Worm (Caenorhabditis elegans): ENCODE measurements around the gene C45G9.11.
A peak's percentile ranks its signal among the peaks of the same experiment; 100 is the strongest.

C45G9.11 gene

DNA sequence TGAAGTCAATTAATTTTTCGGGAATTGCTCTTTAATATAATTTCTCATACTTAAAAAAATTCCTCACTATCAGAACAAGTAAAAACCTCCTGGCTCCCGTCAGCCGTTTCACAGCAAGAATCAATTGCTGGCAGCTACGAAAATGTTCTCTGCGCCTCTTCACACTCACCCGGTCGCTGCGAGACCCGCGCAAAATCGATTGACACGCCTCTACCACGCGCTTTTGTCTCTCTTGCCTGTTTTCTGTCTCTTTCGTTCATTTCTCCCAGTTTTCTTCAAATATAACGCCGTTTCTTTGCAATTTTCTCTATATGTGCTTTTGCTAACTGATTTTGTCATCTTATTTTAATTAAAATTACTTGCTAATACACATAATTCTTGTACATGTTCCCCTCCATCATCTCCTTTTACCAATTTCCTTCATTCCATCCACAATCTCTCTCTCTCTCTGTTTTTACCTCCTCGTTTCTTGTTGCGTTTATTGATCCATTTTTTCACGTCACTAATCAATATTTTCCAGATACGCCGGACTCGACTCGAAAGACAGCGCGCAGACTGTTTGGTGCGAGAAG, 44.0 kb downstream of the C45G9.11 start, which contains the start of gene pcf-11 (continued):
- TF ChIP-seq elt-2 (tag; optimal IDR thresholded peaks at IDR 0.05) (peak; percentile 41), unc-39 (tag; optimal IDR thresholded peaks at IDR 0.05) (no peak), ZK546.5 (tag; optimal IDR thresholded peaks at IDR 0.05) (no peak), nhr-25 (tag; optimal IDR thresholded peaks at IDR 0.05) (peak; percentile 28), fkh-2 (tag; optimal IDR thresholded peaks at IDR 0.05) (no peak), ztf-11 (tag; optimal IDR thresholded peaks at IDR 0.05) (no peak), sea-2 (GFP tag; optimal IDR thresholded peaks at IDR 0.05) (peak; percentile 3), fkh-10 (GFP tag; optimal IDR thresholded peaks at IDR 0.05) (no peak)

DNA sequence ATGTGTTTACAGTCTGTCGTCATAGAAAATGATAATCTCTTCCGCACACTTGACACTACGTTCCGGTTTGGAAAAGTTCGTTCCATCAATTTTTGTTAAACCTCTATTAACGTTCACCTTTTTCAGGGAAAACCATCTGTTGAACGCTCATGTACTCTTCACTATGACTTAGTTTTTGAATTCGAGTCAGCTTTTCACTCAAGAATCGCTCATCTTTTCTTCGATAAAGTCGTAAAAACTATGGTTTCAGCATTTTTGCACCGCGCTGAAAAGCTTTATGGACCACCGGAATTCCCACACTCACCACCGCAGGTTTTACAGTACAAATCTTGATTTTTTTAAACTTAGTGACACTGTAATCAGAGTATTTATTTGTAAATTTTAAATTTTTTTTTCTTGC, 44.9 kb downstream of the C45G9.11 start:
- no peak for TF ChIP-seq nhr-67 (tag; optimal IDR thresholded peaks at IDR 0.05)
- no peak for TF ChIP-seq lsy-12 (tag; optimal IDR thresholded peaks at IDR 0.05)
- no peak for TF ChIP-seq ceh-16 (tag; optimal IDR thresholded peaks at IDR 0.05)
- no peak for TF ChIP-seq hmg-11 (tag; optimal IDR thresholded peaks at IDR 0.05)
- peak; percentile 16 for TF ChIP-seq ama-1 (optimal IDR thresholded peaks at IDR 0.05)

- TF ChIP-seq nhr-43 (tag; optimal IDR thresholded peaks at IDR 0.05; ENCODE audit: poor library complexity, severe bottlenecking): no peak
- no peak for TF ChIP-seq nhr-237 (tag; optimal IDR thresholded peaks at IDR 0.05)
- no peak for TF ChIP-seq R02D3.7 (tag; optimal IDR thresholded peaks at IDR 0.05)
- no peak for TF ChIP-seq lin-39 (tag; optimal IDR thresholded peaks at IDR 0.05)
- TF ChIP-seq zag-1 (tag; optimal IDR thresholded peaks at IDR 0.05): no peak
- no peak for TF ChIP-seq mml-1 (tag; optimal IDR thresholded peaks at IDR 0.05)
- TF ChIP-seq sea-2 (GFP tag; optimal IDR thresholded peaks at IDR 0.05): no peak
- no peak for TF ChIP-seq ztf-4 (tag; optimal IDR thresholded peaks at IDR 0.05)
- no peak for TF ChIP-seq ceh-82 (tag; optimal IDR thresholded peaks at IDR 0.05)
- no peak for TF ChIP-seq unc-62 (GFP tag; optimal IDR thresholded peaks at IDR 0.05)
- no peak for TF ChIP-seq ama-1 (optimal IDR thresholded peaks at IDR 0.05)
Measured at ce11 chrIII:5022964-5023363, 45.6 kb downstream of the C45G9.11 start, which contains the start of gene R144.13. Gene R144.13, plus strand, starts transcription at chrIII:5023264.

DNA sequence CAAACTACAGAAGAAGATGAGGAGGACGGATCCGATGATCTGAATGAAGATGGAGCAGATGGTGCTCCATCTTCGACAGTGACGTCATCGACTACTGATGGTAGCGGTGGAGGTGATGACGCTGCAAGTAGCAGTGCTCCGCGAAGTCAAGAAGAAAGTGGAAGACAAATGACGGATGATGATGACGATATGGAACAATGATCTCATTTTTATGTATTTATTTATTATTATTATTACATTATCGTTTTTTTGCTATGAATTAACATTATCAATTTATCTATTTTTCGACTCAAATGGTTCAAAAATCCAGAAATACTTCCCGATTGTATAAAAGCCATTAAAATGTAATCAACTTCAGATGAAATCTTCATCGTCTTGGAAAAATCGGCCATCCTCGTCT, 46.8 kb downstream of the C45G9.11 start, which contains the start of gene R144.3:
R144.3 (plus strand) TSS at position 301 of the 400 bp plus-strand sequence.
- no peak for TF ChIP-seq mml-1 (tag; optimal IDR thresholded peaks at IDR 0.05)
- no peak for TF ChIP-seq nhr-77 (tag; optimal IDR thresholded peaks at IDR 0.05)
- TF ChIP-seq nhr-11 (tag; optimal IDR thresholded peaks at IDR 0.05): no peak
- no peak for TF ChIP-seq ztf-4 (tag; optimal IDR thresholded peaks at IDR 0.05)

ce11 chrIII:5020924-5021323, 47.6 kb downstream of the C45G9.11 start, which contains the start of gene mdt-11:
Gene mdt-11, plus strand, starts transcription at chrIII:5021224.
- TF ChIP-seq ama-1 (optimal IDR thresholded peaks at IDR 0.05): no peak
- no peak for TF ChIP-seq nhr-12 (tag; optimal IDR thresholded peaks at IDR 0.05)
- TF ChIP-seq ceh-9 (tag; optimal IDR thresholded peaks at IDR 0.05): no peak
- no peak for TF ChIP-seq egl-27 (tag; optimal IDR thresholded peaks at IDR 0.05)
- no peak for TF ChIP-seq fkh-2 (tag; optimal IDR thresholded peaks at IDR 0.05)
- no peak for TF ChIP-seq ztf-4 (tag; optimal IDR thresholded peaks at IDR 0.05)
- no peak for TF ChIP-seq mdl-1 (tag; optimal IDR thresholded peaks at IDR 0.05)
- no peak for TF ChIP-seq zag-1 (tag; optimal IDR thresholded peaks at IDR 0.05)
- no peak for TF ChIP-seq lin-15B (tag; optimal IDR thresholded peaks at IDR 0.05)
- TF ChIP-seq nhr-76 (tag; optimal IDR thresholded peaks at IDR 0.05): no peak
- no peak for TF ChIP-seq nfya-1 (tag; optimal IDR thresholded peaks at IDR 0.05; ENCODE audit: insufficient read depth)
- TF ChIP-seq ceh-16 (tag; optimal IDR thresholded peaks at IDR 0.05): no peak

ce11 chrIII:5018116-5018689, 50.3 kb downstream of the C45G9.11 start, which contains the start of gene wip-1:
Gene wip-1, plus strand, starts transcription at chrIII:5018639.
- TF ChIP-seq lin-15B (tag; optimal IDR thresholded peaks at IDR 0.05): peak; percentile 95
- TF ChIP-seq ztf-4 (tag; optimal IDR thresholded peaks at IDR 0.05): peak; percentile 83
- no peak for TF ChIP-seq sea-2 (GFP tag; optimal IDR thresholded peaks at IDR 0.05)
- TF ChIP-seq zag-1 (tag; optimal IDR thresholded peaks at IDR 0.05): peak; percentile 29
- no peak for TF ChIP-seq nhr-237 (tag; optimal IDR thresholded peaks at IDR 0.05)
- peak; percentile 91 for TF ChIP-seq nhr-11 (tag; optimal IDR thresholded peaks at IDR 0.05)
- peak; percentile 87 for TF ChIP-seq ceh-82 (tag; optimal IDR thresholded peaks at IDR 0.05)
- peak; percentile 97 for TF ChIP-seq nfya-1 (tag; optimal IDR thresholded peaks at IDR 0.05; ENCODE audit: insufficient read depth)
- peak; percentile 88 for TF ChIP-seq nhr-77 (tag; optimal IDR thresholded peaks at IDR 0.05)
- TF ChIP-seq nhr-25 (tag; optimal IDR thresholded peaks at IDR 0.05): peak; percentile 100
- TF ChIP-seq fkh-2 (tag; optimal IDR thresholded peaks at IDR 0.05): no peak
- peak; percentile 93 for TF ChIP-seq ceh-28 (tag; optimal IDR thresholded peaks at IDR 0.05)
- no peak for TF ChIP-seq nhr-12 (tag; optimal IDR thresholded peaks at IDR 0.05)
- no peak for TF ChIP-seq unc-39 (tag; optimal IDR thresholded peaks at IDR 0.05)
- no peak for TF ChIP-seq ztf-11 (tag; optimal IDR thresholded peaks at IDR 0.05)
- peak; percentile 77 for TF ChIP-seq ama-1 (optimal IDR thresholded peaks at IDR 0.05)
- TF ChIP-seq mml-1 (tag; optimal IDR thresholded peaks at IDR 0.05): no peak
- peak; percentile 61 for TF ChIP-seq mdl-1 (tag; optimal IDR thresholded peaks at IDR 0.05)
- peak; percentile 90 for TF ChIP-seq pqm-1 (tag; optimal IDR thresholded peaks at IDR 0.05)
- TF ChIP-seq snpc-4 (tag; optimal IDR thresholded peaks at IDR 0.05): peak; percentile 95
- TF ChIP-seq hmg-11 (tag; optimal IDR thresholded peaks at IDR 0.05): peak; percentile 98
- peak; percentile 93 for TF ChIP-seq elt-2 (tag; optimal IDR thresholded peaks at IDR 0.05)
- peak; percentile 49 for TF ChIP-seq nhr-28 (tag; optimal IDR thresholded peaks at IDR 0.05)
- peak; percentile 97 for TF ChIP-seq lin-39 (tag; optimal IDR thresholded peaks at IDR 0.05)
- TF ChIP-seq elt-3 (tag; optimal IDR thresholded peaks at IDR 0.05): peak; percentile 5 to 73 (median 6)
- TF ChIP-seq nhr-43 (tag; optimal IDR thresholded peaks at IDR 0.05; ENCODE audit: poor library complexity, severe bottlenecking): peak; percentile 97
- peak; percentile 91 for TF ChIP-seq fkh-10 (GFP tag; optimal IDR thresholded peaks at IDR 0.05)
- no peak for TF ChIP-seq ceh-9 (tag; optimal IDR thresholded peaks at IDR 0.05)
- no peak for TF ChIP-seq eor-1 (tag; optimal IDR thresholded peaks at IDR 0.05)
- peak; percentile 95 for TF ChIP-seq egl-27 (tag; optimal IDR thresholded peaks at IDR 0.05)

Data from whole organism, L3 larva.